Fruit fly (Drosophila melanogaster): ENCODE results near the gene pon.

The pon gene

DNA sequence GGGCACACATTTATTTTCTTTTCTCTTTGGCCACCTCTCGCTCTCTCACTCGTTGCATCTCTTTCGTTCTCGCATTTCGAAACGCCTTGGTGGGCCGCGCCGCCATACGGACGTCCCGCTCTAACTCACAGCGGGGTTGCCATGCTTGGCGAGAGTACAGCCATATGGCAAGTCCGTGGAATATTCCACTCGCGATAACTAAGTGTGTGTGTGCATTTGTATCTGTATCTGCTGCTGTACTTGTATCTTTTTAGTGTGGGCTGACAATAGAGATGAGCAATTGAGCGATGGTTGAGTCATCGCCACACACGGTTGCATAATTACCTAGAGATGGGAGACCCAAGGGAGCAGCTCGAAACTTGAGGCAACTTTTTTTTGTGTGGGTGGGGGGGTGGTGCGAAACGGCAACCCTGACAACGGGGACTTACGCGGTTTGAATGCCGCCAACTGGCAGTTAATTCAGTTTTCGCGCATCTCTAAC, 48.4 kb downstream of the pon start (continued):
- TF ChIP-seq nom (GFP tag; optimal IDR thresholded peaks at IDR 0.05) (peak; percentile 57), slp2 (GFP tag; optimal IDR thresholded peaks at IDR 0.05) (peak; percentile 75), zfh2 (GFP tag; optimal IDR thresholded peaks at IDR 0.05) (peak; percentile 92), az2 (GFP tag; optimal IDR thresholded peaks at IDR 0.05) (peak; percentile 55), CG8924 (tag; optimal IDR thresholded peaks at IDR 0.05) (peak; percentile 80), CG4820 (GFP tag; optimal IDR thresholded peaks at IDR 0.05) (peak; percentile 68), CG6791 (GFP tag; IDR thresholded peaks at IDR 0.05; ENCODE audit: partially characterized antibody) (peak; percentile 84), CG11398 (GFP tag; optimal IDR thresholded peaks at IDR 0.05) (peak; percentile 68), CG43689 (GFP tag; IDR thresholded peaks at IDR 0.05) (peak; percentile 46; the same call in 1 of the 2 replicates), CG7357 (GFP tag; IDR thresholded peaks at IDR 0.05) (peak; percentile 77), gcm (GFP tag; optimal IDR thresholded peaks at IDR 0.05) (peak; percentile 51), Ptx1 (GFP tag; IDR thresholded peaks at IDR 0.05) (peak; percentile 90), al (GFP tag; IDR thresholded peaks at IDR 0.05) (peak; percentile 87), CG12071 (GFP tag; optimal IDR thresholded peaks at IDR 0.05) (peak; percentile 73), unpg (GFP tag; optimal IDR thresholded peaks at IDR 0.05) (peak; percentile 77), CG1832 (GFP tag; optimal IDR thresholded peaks at IDR 0.05) (peak; percentile 98), Bteb2 (GFP tag; optimal IDR thresholded peaks at IDR 0.05) (peak; percentile 67), CG13624 (GFP tag; optimal IDR thresholded peaks at IDR 0.05) (peak; percentile 87), Ets97D (GFP tag; optimal IDR thresholded peaks at IDR 0.05) (peak; percentile 89), pfk (GFP tag; optimal IDR thresholded peaks at IDR 0.05) (peak; percentile 16), tin (GFP tag; optimal IDR thresholded peaks at IDR 0.05) (peak; percentile 84), CG7271 (tag; optimal IDR thresholded peaks at IDR 0.05) (no peak), CG11085 (GFP tag; IDR thresholded peaks at IDR 0.05) (peak; percentile 89), Oli (tag; optimal IDR thresholded peaks at IDR 0.05) (peak; percentile 75), tio (GFP tag; optimal IDR thresholded peaks at IDR 0.05) (no peak), ranshi (GFP tag; IDR thresholded peaks at IDR 0.05) (peak; percentile 88), CG12769 (tag; optimal IDR thresholded peaks at IDR 0.05) (peak; percentile 95), HLH4C (GFP tag; IDR thresholded peaks at IDR 0.05; ENCODE audit: partially characterized antibody) (peak; percentile 74), CG11456 (GFP tag; IDR thresholded peaks at IDR 0.05) (peak; percentile 93), kay (GFP tag; optimal IDR thresholded peaks at IDR 0.05) (peak; percentile 98), p53 (GFP tag; optimal IDR thresholded peaks at IDR 0.05) (peak; percentile 72), fru (optimal IDR thresholded peaks at IDR 0.05) (no peak), nerfin-1 (tag; optimal IDR thresholded peaks at IDR 0.05) (peak; percentile 64), Elba2 (GFP tag; optimal IDR thresholded peaks at IDR 0.05) (peak; percentile 89), zen2 (GFP tag; IDR thresholded peaks at IDR 0.05; ENCODE audit: partially characterized antibody) (peak; percentile 71; the same call in 2 of the 3 replicates), disco-r (GFP tag; optimal IDR thresholded peaks at IDR 0.05) (no peak), Ssrp (tag; optimal IDR thresholded peaks at IDR 0.05) (peak; percentile 65), twi (tag; optimal IDR thresholded peaks at IDR 0.05) (peak; percentile 90), dmrt11E (tag; optimal IDR thresholded peaks at IDR 0.05) (peak; percentile 58), CG10366 (GFP tag; IDR thresholded peaks at IDR 0.05) (peak; percentile 87), vfl (GFP tag; optimal IDR thresholded peaks at IDR 0.05) (peak; percentile 66), CG15269 (tag; optimal IDR thresholded peaks at IDR 0.05) (peak; percentile 85), CG1603 (tag; optimal IDR thresholded peaks at IDR 0.05) (peak; percentile 86), CG10543 (GFP tag; optimal IDR thresholded peaks at IDR 0.05) (peak; percentile 91), ind (GFP tag; optimal IDR thresholded peaks at IDR 0.05) (peak; percentile 86), ci (GFP tag; IDR thresholded peaks at IDR 0.05) (peak; percentile 88), Side (GFP tag; optimal IDR thresholded peaks at IDR 0.05) (peak; percentile 88), CG14441 (GFP tag; IDR thresholded peaks at IDR 0.05) (peak; percentile 92), MESR4 (GFP tag; optimal IDR thresholded peaks at IDR 0.05) (peak; percentile 84), Spps (tag; optimal IDR thresholded peaks at IDR 0.05) (peak; percentile 11), CG1602 (GFP tag; optimal IDR thresholded peaks at IDR 0.05) (peak; percentile 70)

All from whole organism, embryonic.